Fruit fly (Drosophila melanogaster): ENCODE data around the gene Ir68b.

DNA sequence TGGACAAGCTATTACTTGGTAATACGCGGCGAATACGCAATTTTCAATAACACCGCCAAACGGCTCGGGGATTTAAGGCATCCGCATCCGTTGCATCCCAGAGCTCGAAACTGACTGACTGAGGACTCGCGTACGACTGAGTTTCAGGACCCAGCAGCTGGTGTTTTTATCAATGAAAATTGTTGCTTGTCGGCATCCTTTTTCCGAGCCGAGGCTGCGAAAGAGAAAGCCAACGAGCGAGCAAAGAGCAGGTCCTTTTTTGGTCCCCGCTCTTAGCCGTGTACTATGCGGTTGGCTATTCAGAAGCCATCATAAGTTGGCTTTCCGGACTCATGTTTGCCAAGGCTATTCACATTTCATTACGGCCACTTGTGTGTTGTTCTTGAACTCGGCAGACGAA, 48.2 kb upstream of the Ir68b start, which contains the start of gene Rh7:
- TF ChIP-seq ttk (optimal IDR thresholded peaks at IDR 0.05): no peak
- TF ChIP-seq Myc (optimal IDR thresholded peaks at IDR 0.05): no peak
- TF ChIP-seq h (optimal IDR thresholded peaks at IDR 0.05): no peak

All from Kc167 (cell line).